Fruit fly (Drosophila melanogaster) whole organism, embryonic: Measurements from ENCODE around the gene Nepl7.
A peak's percentile ranks its signal among the peaks of the same experiment; 100 is the strongest.

Source experiments
- B-H1 ChIP-seq: fragments of 200-800 bp; sonication (Bioruptor generic); IDR thresholded peaks from 3 replicates; pipeline ENCODE4 v1.3.6; 2022; ENCODE audit warnings: missing biosample characterization, missing genetic modification characterization
- CG10431 ChIP-seq: fragments of 200-800 bp; sonication (Bioruptor generic); optimal IDR thresholded peaks from 3 replicates; lab custom pipeline; 2018; ENCODE audit warnings: missing biosample characterization, mild to moderate bottlenecking, missing genetic modification characterization
- CG12659 ChIP-seq: fragments of 200-800 bp; sonication (Bioruptor generic); optimal IDR thresholded peaks from 3 replicates; lab custom pipeline; 2017; ENCODE audit warnings: mild to moderate bottlenecking, missing biosample characterization, missing genetic modification reagents, missing genetic modification characterization
- CG13287 ChIP-seq: fragments of 200-800 bp; sonication (Bioruptor generic); IDR thresholded peaks from 2 replicates; pipeline ENCODE4 v1.3.6; 2022; ENCODE audit warnings: missing biosample characterization, missing genetic modification characterization; ENCODE audit not compliant: partially characterized antibody
- CG15479 ChIP-seq: fragments of 200-800 bp; sonication (Bioruptor generic); optimal IDR thresholded peaks from 3 replicates; lab custom pipeline; 2019; ENCODE audit warnings: missing biosample characterization, mild to moderate bottlenecking, missing genetic modification characterization, moderate library complexity
- CG2202 ChIP-seq: fragments of 200-800 bp; sonication (Bioruptor generic); optimal IDR thresholded peaks from 2 replicates; lab custom pipeline; 2018; ENCODE audit warnings: missing biosample characterization, mild to moderate bottlenecking, missing genetic modification characterization
- CG34422 ChIP-seq: fragments of 200-800 bp; sonication (Bioruptor generic); IDR thresholded peaks from 3 replicates; pipeline ENCODE4 v1.3.6; 2022; ENCODE audit warnings: missing biosample characterization, missing genetic modification characterization
- CG3995 ChIP-seq: fragments of 200-800 bp; sonication (Bioruptor generic); optimal IDR thresholded peaks from 3 replicates; lab custom pipeline; 2016; ENCODE audit warnings: missing biosample characterization, missing genetic modification characterization
- CG43689 ChIP-seq: fragments of 200-800 bp; sonication (Bioruptor generic); IDR thresholded peaks from 2 replicates; pipeline ENCODE4 v1.3.6; 2022; ENCODE audit warnings: missing biosample characterization, missing genetic modification characterization
- CG4730 ChIP-seq: fragments of 200-800 bp; sonication (Bioruptor generic); IDR thresholded peaks from 2 replicates; pipeline ENCODE4 v1.3.6; 2022; ENCODE audit warnings: missing biosample characterization, missing genetic modification characterization
- CG6765 ChIP-seq: fragments of 200-800 bp; sonication (Bioruptor generic); optimal IDR thresholded peaks from 3 replicates; lab custom pipeline; 2017; ENCODE audit warnings: missing biosample characterization, mild to moderate bottlenecking, missing genetic modification characterization
- CG6813 ChIP-seq: fragments of 200-800 bp; sonication (Bioruptor generic); optimal IDR thresholded peaks from 2 replicates; lab custom pipeline; 2017; ENCODE audit warnings: missing biosample characterization, missing genetic modification characterization, mild to moderate bottlenecking, moderate library complexity, missing genetic modification reagents
- CG8388 ChIP-seq: fragments of 200-800 bp; sonication (Bioruptor generic); optimal IDR thresholded peaks from 2 replicates; lab custom pipeline; 2019; ENCODE audit warnings: missing biosample characterization, mild to moderate bottlenecking, missing genetic modification characterization, moderate library complexity
- CG9797 ChIP-seq: fragments of 200-800 bp; sonication (Bioruptor generic); optimal IDR thresholded peaks from 3 replicates; lab custom pipeline; 2018; ENCODE audit warnings: missing biosample characterization, mild to moderate bottlenecking, missing genetic modification characterization
- D ChIP-seq, 2 experiments: fragments of 200-800 bp in 1 of 2; fragments of >200 bp in 1 of 2; sonication (Bioruptor generic) in 1 of 2; optimal IDR thresholded peaks; 2 replicates in 1 of 2; 3 replicates in 1 of 2; lab custom pipeline; 2017; ENCODE audit warnings: mild to moderate bottlenecking in 1 of 2, missing biosample characterization in 1 of 2, missing genetic modification characterization in 1 of 2, missing genetic modification reagents in 1 of 2
- Deaf1 ChIP-seq: fragments of 200-800 bp; optimal IDR thresholded peaks from 3 replicates; lab custom pipeline; 2019; ENCODE audit warnings: missing biosample characterization, mild to moderate bottlenecking, missing genetic modification characterization, moderate library complexity
- E2f2 ChIP-seq: fragments of 200-800 bp; sonication (Bioruptor generic); IDR thresholded peaks from 2 replicates; pipeline ENCODE4 v1.3.6; 2022; ENCODE audit warnings: missing biosample characterization, missing genetic modification characterization
- H15 ChIP-seq: fragments of 200-800 bp; sonication (Bioruptor generic); IDR thresholded peaks from 3 replicates; pipeline ENCODE4 v1.3.6; 2022; ENCODE audit warnings: missing biosample characterization, missing genetic modification characterization
- Kr ChIP-seq: fragments of 200-800 bp; sonication (Bioruptor generic); optimal IDR thresholded peaks from 2 replicates; lab custom pipeline; 2017; ENCODE audit warnings: missing biosample characterization, mild to moderate bottlenecking, missing genetic modification characterization
- Nf-YB ChIP-seq: fragments of 200-800 bp; sonication (Bioruptor generic); optimal IDR thresholded peaks from 3 replicates; lab custom pipeline; 2019; ENCODE audit warnings: missing biosample characterization, mild to moderate bottlenecking, missing genetic modification characterization, moderate library complexity
- Nf-YC ChIP-seq: fragments of 200-800 bp; optimal IDR thresholded peaks from 3 replicates; lab custom pipeline; 2019; ENCODE audit warnings: missing biosample characterization, mild to moderate bottlenecking, missing genetic modification characterization, moderate library complexity
- NfI ChIP-seq: fragments of 200-800 bp; sonication (Bioruptor generic); optimal IDR thresholded peaks from 3 replicates; lab custom pipeline; 2018; ENCODE audit warnings: missing biosample characterization, mild to moderate bottlenecking, missing genetic modification characterization, moderate library complexity
- Opbp ChIP-seq: fragments of 200-800 bp; sonication (Bioruptor generic); IDR thresholded peaks from 3 replicates; pipeline ENCODE4 v1.3.6; 2022; ENCODE audit warnings: missing biosample characterization, missing genetic modification characterization; ENCODE audit not compliant: partially characterized antibody
- Sry-β ChIP-seq: fragments of 200-800 bp; sonication (Bioruptor generic); optimal IDR thresholded peaks from 2 replicates; lab custom pipeline; 2018; ENCODE audit warnings: missing biosample characterization, mild to moderate bottlenecking, missing genetic modification characterization, moderate library complexity
- Trl ChIP-seq, 3 experiments: fragments of >200 bp in 2 of 3; fragments of 200-800 bp in 1 of 3; sonication (Bioruptor generic) in 1 of 3; optimal IDR thresholded peaks; 2 replicates in 1 of 3; 3 replicates in 2 of 3; lab custom pipeline; 2016 to 2017; ENCODE audit warnings: missing biosample characterization in 1 of 3, missing genetic modification characterization in 1 of 3
- al ChIP-seq: fragments of 200-800 bp; sonication (Bioruptor generic); IDR thresholded peaks from 2 replicates; pipeline ENCODE4 v1.3.6; 2022; ENCODE audit warnings: missing biosample characterization, missing genetic modification characterization
- bcd ChIP-seq: fragments of 200-800 bp; sonication (Bioruptor generic); optimal IDR thresholded peaks from 2 replicates; lab custom pipeline; 2017; ENCODE audit warnings: missing biosample characterization, mild to moderate bottlenecking, missing genetic modification characterization
- cg ChIP-seq: fragments of 200-800 bp; sonication (Bioruptor generic); optimal IDR thresholded peaks from 3 replicates; lab custom pipeline; 2019; ENCODE audit warnings: missing biosample characterization, mild to moderate bottlenecking, missing genetic modification characterization, moderate library complexity
- ci ChIP-seq: fragments of 200-800 bp; sonication (Bioruptor generic); IDR thresholded peaks from 3 replicates; pipeline ENCODE4 v1.3.6; 2022; ENCODE audit warnings: missing biosample characterization, missing genetic modification characterization
- crol ChIP-seq: fragments of 200-800 bp; sonication (Bioruptor generic); IDR thresholded peaks from 2 replicates; pipeline ENCODE4 v1.3.6; 2022; ENCODE audit warnings: missing biosample characterization, missing genetic modification characterization
- gsb-n ChIP-seq: fragments of 200-800 bp; sonication (Bioruptor generic); optimal IDR thresholded peaks from 3 replicates; lab custom pipeline; 2018; ENCODE audit warnings: missing biosample characterization, mild to moderate bottlenecking, missing genetic modification characterization
- salm ChIP-seq: fragments of 200-800 bp; sonication (Bioruptor generic); optimal IDR thresholded peaks from 2 replicates; lab custom pipeline; 2018; ENCODE audit warnings: missing biosample characterization, mild to moderate bottlenecking, missing genetic modification characterization
- sens ChIP-seq: fragments of 200-800 bp; sonication (Bioruptor generic); peaks from one replicate; lab custom pipeline; 2016; ENCODE audit warnings: missing biosample characterization, missing genetic modification characterization
- seq ChIP-seq: fragments of 200-800 bp; sonication (Bioruptor generic); IDR thresholded peaks from 2 replicates; pipeline ENCODE4 v1.3.6; 2022; ENCODE audit warnings: missing biosample characterization, missing genetic modification characterization
- sima ChIP-seq: fragments of 200-800 bp; sonication (Bioruptor generic); optimal IDR thresholded peaks from 2 replicates; lab custom pipeline; 2016; ENCODE audit warnings: missing biosample characterization, missing genetic modification characterization
- slou ChIP-seq: fragments of 200-800 bp; sonication (Bioruptor generic); optimal IDR thresholded peaks from 3 replicates; lab custom pipeline; 2016; ENCODE audit warnings: missing biosample characterization, missing genetic modification characterization
- sqz ChIP-seq: fragments of 200-800 bp; sonication (Bioruptor generic); optimal IDR thresholded peaks from 3 replicates; lab custom pipeline; 2018; ENCODE audit warnings: missing biosample characterization, mild to moderate bottlenecking, missing genetic modification characterization
- sr ChIP-seq: fragments of 200-800 bp; sonication (Bioruptor generic); IDR thresholded peaks from 3 replicates; pipeline ENCODE4 v1.3.6; 2022; ENCODE audit warnings: missing biosample characterization, missing genetic modification characterization
- tll ChIP-seq, 2 experiments: fragments of 200-800 bp in 1 of 2; fragments of >200 bp in 1 of 2; sonication (Bioruptor generic) in 1 of 2; optimal IDR thresholded peaks; 2 replicates each; lab custom pipeline; 2017 to 2019; ENCODE audit warnings: missing biosample characterization in 2 of 2, missing genetic modification characterization in 2 of 2, mild to moderate bottlenecking in 1 of 2, moderate library complexity in 1 of 2
- unpg ChIP-seq: fragments of 200-800 bp; sonication (Bioruptor generic); optimal IDR thresholded peaks from 3 replicates; lab custom pipeline; 2018; ENCODE audit warnings: missing biosample characterization, mild to moderate bottlenecking, missing genetic modification characterization, moderate library complexity
- usp ChIP-seq: fragments of >200 bp; optimal IDR thresholded peaks from 2 replicates; lab custom pipeline; 2017; ENCODE audit warnings: missing biosample characterization, missing genetic modification characterization
- zen ChIP-seq: fragments of 200-800 bp; sonication (Bioruptor generic); optimal IDR thresholded peaks from 3 replicates; lab custom pipeline; 2018; ENCODE audit warnings: missing biosample characterization, mild to moderate bottlenecking, missing genetic modification characterization, moderate library complexity
- zfh2 ChIP-seq: fragments of 200-800 bp; sonication (Bioruptor generic); optimal IDR thresholded peaks from 2 replicates; lab custom pipeline; 2016; ENCODE audit warnings: missing biosample characterization, missing genetic modification characterization

Gene Nepl7

dm6 chr2L:12674365-12674764 lies 4.9 kb upstream of the Nepl7 start:
- TF ChIP-seq al (0 out of 2 replicates have a peak, but pooled peaks have one; percentile 6), H15 (GFP tag; lab: Robert Waterston, UW) (0 out of 3 replicates have a peak, but pooled peaks have one; percentile 10), Nf-YC (tag; lab: Kevin White, UChicago) (peak; percentile 44), CG10431 (GFP tag; lab: Kevin White, UChicago) (no peak), salm (no peak), unpg (GFP tag; lab: Kevin White, UChicago) (no peak), Nf-YB (peak; percentile 60), sqz (peak; percentile 58), sens (GFP tag; lab: Kevin White, UChicago) (peak; percentile 30), bcd (GFP tag; lab: Kevin White, UChicago) (no peak), seq (GFP tag; lab: Robert Waterston, UW) (peak; percentile 43; the same call in 1 of the 2 replicates), CG8388 (GFP tag; lab: Kevin White, UChicago) (no peak), Sry-β (GFP tag; lab: Kevin White, UChicago) (no peak), CG9797 (GFP tag; lab: Kevin White, UChicago) (no peak), NfI (GFP tag; lab: Kevin White, UChicago) (no peak), CG6765 (GFP tag; lab: Kevin White, UChicago) (no peak)

- TF ChIP-seq zfh2 (GFP tag; lab: Kevin White, UChicago) (no peak), Nf-YB (peak; percentile 85), gsb-n (tag; lab: Kevin White, UChicago) (peak; percentile 79), Kr (GFP tag; lab: Kevin White, UChicago) (peak; percentile 72), Nf-YC (tag; lab: Kevin White, UChicago) (peak; percentile 76), seq (GFP tag; lab: Robert Waterston, UW) (peak; percentile 21; the same call in 1 of the 2 replicates)
Measured at dm6 chr2L:12672296-12672695, 2.8 kb upstream of the Nepl7 start.

dm6 chr2L:12666002-12666576 lies 3.4 kb downstream of the Nepl7 start:
- peak; percentile 97 for TF ChIP-seq zen (tag; lab: Kevin White, UChicago)
- no peak for TF ChIP-seq CG34422 (GFP tag; lab: Robert Waterston, UW)
- TF ChIP-seq D (optimal IDR thresholded peaks at IDR 0.05; lab: Kevin White, UChicago) = peak; percentile 82
- no peak for TF ChIP-seq D (GFP tag; optimal IDR thresholded peaks at IDR 0.05; lab: Kevin White, UChicago)
- TF ChIP-seq CG15479 (GFP tag; lab: Kevin White, UChicago) = peak; percentile 80
- TF ChIP-seq tll (GFP tag; optimal IDR thresholded peaks at IDR 0.05; lab: Kevin White, UChicago) = peak in 1 of 2 experiments; percentile 98

- peak; percentile 91 for TF ChIP-seq Nf-YB
- peak; percentile 19 for TF ChIP-seq sqz
- no peak for TF ChIP-seq sima (GFP tag; lab: Kevin White, UChicago)
- TF ChIP-seq Opbp = 0 out of 3 replicates have a peak, but pooled peaks have one; percentile 29
- TF ChIP-seq Deaf1 (tag; lab: Kevin White, UChicago) = peak; percentile 71
- peak in 1 of 2 experiments; percentile 7 for TF ChIP-seq Trl (optimal IDR thresholded peaks at IDR 0.05; lab: Kevin White, UChicago)
- no peak for TF ChIP-seq Trl (GFP tag; optimal IDR thresholded peaks at IDR 0.05; lab: Kevin White, UChicago)
- peak; percentile 15; the same call in 1 of the 2 replicates for TF ChIP-seq crol (GFP tag; lab: Robert Waterston, UW)
- no peak for TF ChIP-seq CG12659 (GFP tag; lab: Kevin White, UChicago)
- TF ChIP-seq E2f2 (GFP tag; lab: Robert Waterston, UW) = no peak
- no peak for TF ChIP-seq CG13287 (GFP tag; lab: Robert Waterston, UW)
- no peak for TF ChIP-seq CG3995 (GFP tag; lab: Kevin White, UChicago)
- no peak for TF ChIP-seq usp (GFP tag; lab: Kevin White, UChicago)
- TF ChIP-seq CG43689 (GFP tag; lab: Robert Waterston, UW) = no peak
- no peak for TF ChIP-seq CG4730 (GFP tag; lab: Robert Waterston, UW)
- no peak for TF ChIP-seq ci
- no peak for TF ChIP-seq slou (GFP tag; lab: Kevin White, UChicago)
- TF ChIP-seq CG2202 (tag; lab: Kevin White, UChicago) = no peak
- TF ChIP-seq B-H1 (GFP tag; lab: Robert Waterston, UW) = no peak
- peak; percentile 78 for TF ChIP-seq cg (GFP tag; lab: Kevin White, UChicago)
- peak; percentile 88 for TF ChIP-seq sr (GFP tag; lab: Robert Waterston, UW)
- peak; percentile 85 for TF ChIP-seq Nf-YC (tag; lab: Kevin White, UChicago)
- TF ChIP-seq CG6813 = no peak
Measured at dm6 chr2L:12657337-12657736, 12.2 kb downstream of the Nepl7 start.
